Fruit fly (Drosophila melanogaster) whole organism, pupa: Measurements from ENCODE around the gene lap.

Experiments used
- CG10348 ChIP-seq: fragments of 200-800 bp; sonication (Bioruptor generic); IDR thresholded peaks from 2 replicates; pipeline ENCODE4 v1.3.6; 2022; ENCODE audit warnings: missing biosample characterization, missing genetic modification characterization
- CG14655 ChIP-seq: fragments of 200-800 bp; sonication (Bioruptor generic); optimal IDR thresholded peaks from 3 replicates; lab custom pipeline; 2017; ENCODE audit warnings: mild to moderate bottlenecking, missing biosample characterization, missing genetic modification reagents, missing genetic modification characterization
- CG32121 ChIP-seq: fragments of 200-800 bp; sonication (Bioruptor generic); IDR thresholded peaks from 2 replicates; pipeline ENCODE4 v1.3.6; 2022; ENCODE audit warnings: missing biosample characterization, missing genetic modification characterization
- CG8159 ChIP-seq: fragments of 200-800 bp; sonication (Bioruptor generic); optimal IDR thresholded peaks from 3 replicates; lab custom pipeline; 2018; ENCODE audit warnings: missing biosample characterization, mild to moderate bottlenecking, missing genetic modification characterization, moderate library complexity
- CG8301 ChIP-seq: fragments of 200-800 bp; sonication (Bioruptor generic); optimal IDR thresholded peaks from 2 replicates; lab custom pipeline; 2018; ENCODE audit warnings: missing biosample characterization, mild to moderate bottlenecking, missing genetic modification characterization
- gl ChIP-seq: fragments of 200-800 bp; sonication (Bioruptor generic); optimal IDR thresholded peaks from 2 replicates; lab custom pipeline; 2018; ENCODE audit warnings: missing biosample characterization, mild to moderate bottlenecking, missing genetic modification characterization

dm6 chr3R:7216924-7217529 lies 30.2 kb downstream of the lap start, which contains the start of gene CG14606:
- TF ChIP-seq CG10348 (GFP tag; lab: Robert Waterston, UW) (no peak), CG8301 (no peak), CG14655 (GFP tag; lab: Kevin White, UChicago) (no peak), CG8159 (no peak), gl (tag; lab: Kevin White, UChicago) (no peak), CG32121 (GFP tag; lab: Robert Waterston, UW) (no peak)
